Worm (Caenorhabditis elegans): Measurements from ENCODE around the gene F38A1.15.

DNA sequence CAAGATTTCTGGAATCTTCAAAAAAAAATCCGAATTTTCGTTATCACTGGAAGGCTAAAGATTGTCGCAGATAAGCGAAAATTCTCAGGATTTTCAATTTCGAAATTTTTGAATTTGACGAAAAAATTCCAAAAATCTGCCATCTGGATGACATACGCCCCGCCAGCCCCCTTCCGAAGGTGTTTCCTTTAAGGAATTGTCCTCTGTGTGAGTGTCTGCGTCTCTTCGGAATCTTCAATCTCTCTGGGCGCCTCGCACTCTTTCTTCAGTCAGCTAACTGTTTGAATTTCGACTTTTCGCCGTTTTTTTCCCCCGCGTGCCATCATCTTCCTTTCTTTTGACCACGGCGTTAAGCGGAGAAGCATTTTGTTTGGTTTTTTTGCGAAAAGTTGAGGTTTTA, 43.4 kb upstream of the F38A1.15 start:
- TF ChIP-seq sea-1 (GFP tag; conservative IDR thresholded peaks at IDR 0.05) (no peak), ets-7 (tag; optimal IDR thresholded peaks at IDR 0.05) (no peak), ama-1 (optimal IDR thresholded peaks at IDR 0.05) (no peak), scrt-1 (GFP tag; IDR thresholded peaks at IDR 0.05) (no peak), ceh-13 (GFP tag; optimal IDR thresholded peaks at IDR 0.05) (no peak), B0310.2 (tag; optimal IDR thresholded peaks at IDR 0.05) (no peak), hmbx-1 (tag; optimal IDR thresholded peaks at IDR 0.05) (no peak), tbx-37 (GFP tag; conservative IDR thresholded peaks at IDR 0.05) (no peak), tbx-11 (GFP tag; IDR thresholded peaks at IDR 0.05) (no peak), F13C5.2 (tag; optimal IDR thresholded peaks at IDR 0.05) (no peak), aly-1 (tag; optimal IDR thresholded peaks at IDR 0.05) (no peak), ceh-36 (tag; optimal IDR thresholded peaks at IDR 0.05) (no peak), pes-1 (GFP tag; IDR thresholded peaks at IDR 0.05) (no peak)
